Worm (Caenorhabditis elegans): ENCODE data around the gene W09C2.8.

W09C2.8 gene

ce11 chrIV:9588784-9589457, 35.3 kb downstream of the W09C2.8 start, which contains the start of gene trcs-1:
Gene trcs-1, minus strand, starts transcription at chrIV:9588834.
- no peak for TF ChIP-seq drap-1 (GFP tag; optimal IDR thresholded peaks at IDR 0.05)
- no peak for TF ChIP-seq hlh-1 (tag; optimal IDR thresholded peaks at IDR 0.05)
- TF ChIP-seq blmp-1 (tag; optimal IDR thresholded peaks at IDR 0.05), result no peak
- no peak for TF ChIP-seq ces-1 (GFP tag; optimal IDR thresholded peaks at IDR 0.05)
- TF ChIP-seq ztf-11 (tag; optimal IDR thresholded peaks at IDR 0.05), result no peak
- TF ChIP-seq bed-3 (GFP tag; optimal IDR thresholded peaks at IDR 0.05), result no peak
- TF ChIP-seq pha-4 (tag; optimal IDR thresholded peaks at IDR 0.05), result no peak
- no peak for TF ChIP-seq nhr-12 (tag; optimal IDR thresholded peaks at IDR 0.05)
- TF ChIP-seq zip-8 (tag; optimal IDR thresholded peaks at IDR 0.05), result no peak
- no peak for TF ChIP-seq flh-1 (GFP tag; optimal IDR thresholded peaks at IDR 0.05)

- no peak for TF ChIP-seq lin-13 (tag; optimal IDR thresholded peaks at IDR 0.05)
- TF ChIP-seq ztf-11 (tag; optimal IDR thresholded peaks at IDR 0.05), result no peak
- TF ChIP-seq blmp-1 (tag; optimal IDR thresholded peaks at IDR 0.05), result no peak
- TF ChIP-seq unc-120 (tag; optimal IDR thresholded peaks at IDR 0.05; ENCODE audit: poor library complexity, severe bottlenecking), result no peak
- no peak for TF ChIP-seq drap-1 (GFP tag; optimal IDR thresholded peaks at IDR 0.05)
- TF ChIP-seq ces-1 (GFP tag; optimal IDR thresholded peaks at IDR 0.05), result no peak
These were observed 39.8 kb downstream of the W09C2.8 start for ce11 chrIV:9584352-9584751.

- TF ChIP-seq nhr-237 (tag; optimal IDR thresholded peaks at IDR 0.05), result no peak
- TF ChIP-seq snpc-4 (tag; optimal IDR thresholded peaks at IDR 0.05), result no peak
- TF ChIP-seq ham-2 (GFP tag; optimal IDR thresholded peaks at IDR 0.05), result no peak
- TF ChIP-seq lsy-2 (tag; optimal IDR thresholded peaks at IDR 0.05), result no peak
- TF ChIP-seq elt-1 (tag; optimal IDR thresholded peaks at IDR 0.05; ENCODE audit: borderline replicate concordance, insufficient read depth), result no peak
- no peak for TF ChIP-seq M03D4.4 (tag; optimal IDR thresholded peaks at IDR 0.05)
- TF ChIP-seq zip-8 (tag; optimal IDR thresholded peaks at IDR 0.05), result no peak
- TF ChIP-seq unc-120 (tag; optimal IDR thresholded peaks at IDR 0.05; ENCODE audit: poor library complexity, severe bottlenecking), result no peak
- no peak for TF ChIP-seq ceh-83 (GFP tag; optimal IDR thresholded peaks at IDR 0.05)
These were observed 44.2 kb downstream of the W09C2.8 start, which contains the start of gene npr-2 for ce11 chrIV:9580021-9580420. Gene npr-2, minus strand, starts transcription at chrIV:9580121.
